Worm (Caenorhabditis elegans): ENCODE results near the gene T03F7.5.

ce11 chrV:11299406-11299805 is 874 bp upstream of the T03F7.5 start:
- TF ChIP-seq zip-8 (tag; optimal IDR thresholded peaks at IDR 0.05) (no peak), elt-1 (tag; optimal IDR thresholded peaks at IDR 0.05; ENCODE audit: borderline replicate concordance, insufficient read depth) (no peak), nhr-76 (tag; optimal IDR thresholded peaks at IDR 0.05) (no peak), tbx-8 (GFP tag; optimal IDR thresholded peaks at IDR 0.05) (no peak), lsy-2 (tag; optimal IDR thresholded peaks at IDR 0.05) (no peak), ces-1 (GFP tag; optimal IDR thresholded peaks at IDR 0.05) (no peak), elt-3 (tag; optimal IDR thresholded peaks at IDR 0.05) (no peak), nhr-28 (tag; optimal IDR thresholded peaks at IDR 0.05) (no peak), mep-1 (tag; optimal IDR thresholded peaks at IDR 0.05) (no peak), snpc-4 (tag; optimal IDR thresholded peaks at IDR 0.05) (no peak), pha-4 (tag; optimal IDR thresholded peaks at IDR 0.05) (no peak), nhr-2 (tag; optimal IDR thresholded peaks at IDR 0.05) (no peak), lin-13 (tag; optimal IDR thresholded peaks at IDR 0.05) (no peak), ham-2 (GFP tag; optimal IDR thresholded peaks at IDR 0.05) (no peak)
